Worm (Caenorhabditis elegans) whole organism, late embryonic: Measurements from ENCODE around the gene Y49F6C.6.

Experiments used
- C08G9.2 ChIP-seq: sonication (generic microtip); optimal IDR thresholded peaks from 2 replicates; lab custom pipeline; 2016; ENCODE audit warnings: mild to moderate bottlenecking, missing genetic modification characterization, moderate library complexity, missing compliant biosample characterization
- Y22D7AL.16 ChIP-seq: sonication (generic microtip); optimal IDR thresholded peaks from 2 replicates; lab custom pipeline; 2016; ENCODE audit warnings: missing genetic modification characterization, missing compliant biosample characterization
- ama-1 ChIP-seq: fragments of 150-350 bp; optimal IDR thresholded peaks from 2 replicates; lab custom pipeline; 2014
- gmeb-2 ChIP-seq: sonication (generic microtip); optimal IDR thresholded peaks from 2 replicates; lab custom pipeline; 2016; ENCODE audit warnings: missing genetic modification characterization, inconsistent platforms, missing compliant biosample characterization
- hlh-30 ChIP-seq: sonication (generic microtip); optimal IDR thresholded peaks from 2 replicates; lab custom pipeline; 2017; ENCODE audit warnings: antibody characterized with exemption, missing genetic modification characterization, missing compliant biosample characterization; ENCODE audit not compliant: insufficient read depth
- nfya-1 ChIP-seq: sonication (generic microtip); optimal IDR thresholded peaks from 2 replicates; lab custom pipeline; 2017; ENCODE audit warnings: missing genetic modification characterization, mild to moderate bottlenecking, missing compliant biosample characterization, antibody characterized with exemption, moderate library complexity
- nhr-11 ChIP-seq: fragments of 150-350 bp; optimal IDR thresholded peaks from 2 replicates; lab custom pipeline; 2014; ENCODE audit warnings: missing biosample characterization, missing genetic modification characterization
- pha-4 ChIP-seq: fragments of 150-350 bp; optimal IDR thresholded peaks from 2 replicates; lab custom pipeline; 2018; ENCODE audit warnings: missing biosample characterization, missing genetic modification reagents, missing genetic modification characterization
- pros-1 ChIP-seq: fragments of 150-350 bp; optimal IDR thresholded peaks from 2 replicates; lab custom pipeline; 2014; ENCODE audit warnings: missing biosample characterization, missing genetic modification reagents, missing genetic modification characterization
- ref-2 ChIP-seq: sonication (generic microtip); optimal IDR thresholded peaks from 2 replicates; lab custom pipeline; 2016; ENCODE audit warnings: missing genetic modification characterization, missing compliant biosample characterization

DNA sequence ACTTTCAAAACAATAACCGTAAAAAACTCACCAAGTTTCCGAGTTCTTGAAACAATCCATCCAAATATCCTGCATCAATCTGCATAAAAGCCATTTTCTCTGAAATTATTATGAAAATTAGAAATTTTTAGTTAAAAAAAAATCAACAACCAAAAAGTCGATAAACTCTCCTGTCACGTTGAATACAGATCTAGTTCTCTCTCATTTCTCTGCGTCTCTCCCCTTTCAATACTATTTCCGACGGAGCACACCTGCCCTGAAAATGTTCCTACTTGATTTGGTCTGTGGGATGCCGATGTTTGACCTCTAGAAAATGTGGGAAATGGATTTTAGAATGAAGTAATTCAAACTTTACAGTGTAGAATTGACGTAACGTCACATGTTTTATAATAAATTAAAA is 20.5 kb upstream of the Y49F6C.6 start, which contains the start of gene T06D4.6:
- TF ChIP-seq pha-4 (tag; lab: Kevin White, UChicago) (no peak), gmeb-2 (tag; lab: Kevin White, UChicago) (no peak), C08G9.2 (tag; lab: Kevin White, UChicago) (no peak), nhr-11 (tag; lab: Kevin White, UChicago) (no peak), nfya-1 (tag; lab: Kevin White, UChicago) (no peak), Y22D7AL.16 (no peak), ama-1 (no peak), hlh-30 (tag; lab: Kevin White, UChicago) (no peak), ref-2 (tag; lab: Kevin White, UChicago) (no peak), pros-1 (no peak)
